Worm (Caenorhabditis elegans) whole organism, young adult: ENCODE data around the gene F54H5.5.

Experiments
- B0035.1 ChIP-seq: sonication (generic microtip); optimal IDR thresholded peaks from 2 replicates; lab custom pipeline; 2016; ENCODE audit warnings: missing genetic modification characterization, mild to moderate bottlenecking, missing compliant biosample characterization, missing genotype, missing genetic modification reagents
- C06A6.2 ChIP-seq: fragments of 200-800 bp; sonication (Bioruptor generic); conservative IDR thresholded peaks from 2 replicates; pipeline ENCODE4 v1.3.6; 2022; ENCODE audit warnings: missing genetic modification characterization, missing compliant biosample characterization
- F10E7.11 ChIP-seq: sonication (generic microtip); optimal IDR thresholded peaks from 2 replicates; lab custom pipeline; 2017; ENCODE audit warnings: mild to moderate bottlenecking, missing genetic modification characterization, moderate library complexity, missing compliant biosample characterization
- F33H1.4 ChIP-seq: fragments of 200-800 bp; sonication (Bioruptor generic); IDR thresholded peaks from 2 replicates; pipeline ENCODE4 v1.3.6; 2022; ENCODE audit warnings: missing genetic modification reagents, missing genetic modification characterization, missing compliant biosample characterization
- K12H6.12 ChIP-seq: fragments of 200-800 bp; sonication (Bioruptor generic); optimal IDR thresholded peaks from 2 replicates; lab custom pipeline; 2018; ENCODE audit warnings: mild to moderate bottlenecking, missing genetic modification characterization, missing compliant biosample characterization
- T26A5.8 ChIP-seq: sonication (generic microtip); optimal IDR thresholded peaks from 2 replicates; lab custom pipeline; 2016; ENCODE audit warnings: missing genetic modification characterization, missing compliant biosample characterization
- Y56A3A.18 ChIP-seq: fragments of 200-800 bp; sonication (Bioruptor generic); IDR thresholded peaks from 2 replicates; pipeline ENCODE4 v1.3.6; 2022; ENCODE audit warnings: missing genetic modification reagents, missing genetic modification characterization, missing compliant biosample characterization
- ZK185.1 ChIP-seq: sonication (generic microtip); optimal IDR thresholded peaks from 2 replicates; lab custom pipeline; 2016; ENCODE audit warnings: mild to moderate bottlenecking, missing genetic modification characterization, missing compliant biosample characterization; ENCODE audit not compliant: poor library complexity, severe bottlenecking
- akir-1 ChIP-seq: fragments of 200-800 bp; sonication (Bioruptor generic); optimal IDR thresholded peaks from 2 replicates; lab custom pipeline; 2018; ENCODE audit warnings: mild to moderate bottlenecking, missing genetic modification characterization, moderate library complexity, missing compliant biosample characterization
- athp-1 ChIP-seq: sonication (generic microtip); optimal IDR thresholded peaks from 2 replicates; lab custom pipeline; 2017; ENCODE audit warnings: mild to moderate bottlenecking, missing genetic modification characterization, missing compliant biosample characterization
- attf-5 ChIP-seq: fragments of 200-800 bp; sonication (Bioruptor generic); optimal IDR thresholded peaks from 2 replicates; lab custom pipeline; 2018; ENCODE audit warnings: mild to moderate bottlenecking, missing genetic modification characterization, missing compliant biosample characterization
- bed-2 ChIP-seq: fragments of 200-800 bp; sonication (Bioruptor generic); IDR thresholded peaks from 2 replicates; pipeline ENCODE4 v1.3.6; 2022; ENCODE audit warnings: missing genetic modification reagents, missing genetic modification characterization, missing compliant biosample characterization
- die-1 ChIP-seq: sonication (generic microtip); optimal IDR thresholded peaks from 2 replicates; lab custom pipeline; 2016; ENCODE audit warnings: missing genotype, mild to moderate bottlenecking, missing genetic modification characterization, missing compliant biosample characterization
- dpff-1 ChIP-seq: sonication (generic microtip); optimal IDR thresholded peaks from 2 replicates; lab custom pipeline; 2017; ENCODE audit warnings: mild to moderate bottlenecking, missing genetic modification characterization, missing compliant biosample characterization
- efl-1 ChIP-seq: fragments of 150-350 bp; optimal IDR thresholded peaks from 2 replicates; lab custom pipeline; 2014; ENCODE audit warnings: missing biosample characterization, missing genetic modification reagents, missing genetic modification characterization
- egl-44 ChIP-seq: fragments of 200-800 bp; sonication (Bioruptor generic); IDR thresholded peaks from 2 replicates; pipeline ENCODE4 v1.3.6; 2022; ENCODE audit warnings: missing genetic modification reagents, missing genetic modification characterization, missing compliant biosample characterization
- egrh-3 ChIP-seq: fragments of 200-800 bp; sonication (Bioruptor generic); IDR thresholded peaks from 2 replicates; pipeline ENCODE4 v1.3.6; 2022; ENCODE audit warnings: missing genetic modification reagents, missing genetic modification characterization, missing compliant biosample characterization
- ekl-4 ChIP-seq: fragments of 200-800 bp; sonication (Bioruptor generic); IDR thresholded peaks from 2 replicates; pipeline ENCODE4 v1.3.6; 2022; ENCODE audit warnings: missing genetic modification reagents, missing genetic modification characterization, missing compliant biosample characterization
- ets-4 ChIP-seq: fragments of 200-800 bp; sonication (Bioruptor generic); optimal IDR thresholded peaks from 2 replicates; lab custom pipeline; 2018; ENCODE audit warnings: mild to moderate bottlenecking, missing genetic modification characterization, missing compliant biosample characterization
- him-1 ChIP-seq: sonication (generic microtip); optimal IDR thresholded peaks from 2 replicates; lab custom pipeline; 2016; ENCODE audit warnings: missing genotype, missing genetic modification reagents, missing genetic modification characterization, missing compliant biosample characterization
- hrde-1 ChIP-seq: sonication (generic microtip); optimal IDR thresholded peaks from 2 replicates; lab custom pipeline; 2016; ENCODE audit warnings: missing genetic modification characterization, mild to moderate bottlenecking, missing compliant biosample characterization, moderate library complexity, missing genotype, missing genetic modification reagents, borderline replicate concordance
- hsf-1 ChIP-seq: fragments of 200-800 bp; sonication (Bioruptor generic); IDR thresholded peaks from 2 replicates; pipeline ENCODE4 v1.3.6; 2022; ENCODE audit warnings: missing genetic modification reagents, missing genetic modification characterization, missing compliant biosample characterization
- let-526 ChIP-seq: fragments of 200-800 bp; sonication (Bioruptor generic); IDR thresholded peaks from 2 replicates; pipeline ENCODE4 v1.3.6; 2022; ENCODE audit warnings: missing genetic modification reagents, missing genetic modification characterization, missing compliant biosample characterization
- let-607 ChIP-seq, 2 experiments: fragments of 200-800 bp in 1 of 2; sonication (Bioruptor generic) in 1 of 2; sonication (generic microtip) in 1 of 2; optimal IDR thresholded peaks; 2 replicates each; lab custom pipeline; 2016 to 2018; ENCODE audit warnings: mild to moderate bottlenecking in 2 of 2, missing compliant biosample characterization in 2 of 2, missing genetic modification characterization in 2 of 2, moderate library complexity in 2 of 2, missing genotype in 1 of 2
- lin-40 ChIP-seq: sonication (generic microtip); optimal IDR thresholded peaks from 2 replicates; lab custom pipeline; 2016; ENCODE audit warnings: missing genetic modification characterization, mild to moderate bottlenecking, missing compliant biosample characterization, missing genotype, missing genetic modification reagents
- madf-3 ChIP-seq: fragments of 200-800 bp; sonication (Bioruptor generic); IDR thresholded peaks from 2 replicates; pipeline ENCODE4 v1.3.6; 2022; ENCODE audit warnings: missing genetic modification reagents, missing genetic modification characterization, missing compliant biosample characterization
- nfya-1 ChIP-seq: sonication (generic microtip); optimal IDR thresholded peaks from 2 replicates; lab custom pipeline; 2017; ENCODE audit warnings: antibody characterized with exemption, missing compliant biosample characterization, missing genetic modification characterization, borderline replicate concordance; ENCODE audit not compliant: insufficient read depth
- pbrm-1 ChIP-seq: fragments of 200-800 bp; sonication (Bioruptor generic); IDR thresholded peaks from 2 replicates; pipeline ENCODE4 v1.3.6; 2022; ENCODE audit warnings: missing genetic modification reagents, missing genetic modification characterization, missing compliant biosample characterization
- pha-4 ChIP-seq: fragments of 150-350 bp; sonication (generic microtip); optimal IDR thresholded peaks from 2 replicates; lab custom pipeline; 2014; ENCODE audit warnings: missing biosample characterization, missing genetic modification reagents, missing genetic modification characterization
- repo-1 ChIP-seq: sonication (generic microtip); optimal IDR thresholded peaks from 2 replicates; lab custom pipeline; 2017; ENCODE audit warnings: mild to moderate bottlenecking, missing genetic modification characterization, missing compliant biosample characterization
- sea-2 ChIP-seq: fragments of 200-800 bp; sonication (Bioruptor generic); IDR thresholded peaks from 2 replicates; pipeline ENCODE4 v1.3.6; 2022; ENCODE audit warnings: missing genetic modification characterization, missing compliant biosample characterization
- tbp1 ChIP-seq: fragments of 200-800 bp; sonication (Bioruptor generic); optimal IDR thresholded peaks from 2 replicates; lab custom pipeline; 2018; ENCODE audit warnings: mild to moderate bottlenecking, missing genetic modification characterization, missing compliant biosample characterization
- tbx-9 ChIP-seq: sonication (generic microtip); optimal IDR thresholded peaks from 2 replicates; lab custom pipeline; 2016; ENCODE audit warnings: borderline replicate concordance, missing genetic modification characterization, inconsistent platforms, missing compliant biosample characterization
- tlf-1 ChIP-seq: fragments of 200-800 bp; sonication (Bioruptor generic); optimal IDR thresholded peaks from 2 replicates; lab custom pipeline; 2018; ENCODE audit warnings: mild to moderate bottlenecking, missing genetic modification characterization, missing compliant biosample characterization
- xnd-1 ChIP-seq: sonication (generic microtip); optimal IDR thresholded peaks from 2 replicates; lab custom pipeline; 2016; ENCODE audit warnings: missing genotype, missing genetic modification reagents, missing genetic modification characterization, missing compliant biosample characterization
- ztf-18 ChIP-seq: sonication (generic microtip); optimal IDR thresholded peaks from 2 replicates; lab custom pipeline; 2016; ENCODE audit warnings: missing genotype, mild to moderate bottlenecking, missing genetic modification characterization, missing compliant biosample characterization
- ztf-26 ChIP-seq: sonication (generic microtip); optimal IDR thresholded peaks from 2 replicates; lab custom pipeline; 2017; ENCODE audit warnings: missing genetic modification characterization, missing compliant biosample characterization
- ztf-28 ChIP-seq: fragments of 200-800 bp; sonication (Bioruptor generic); IDR thresholded peaks from 2 replicates; pipeline ENCODE4 v1.3.6; 2022; ENCODE audit warnings: missing genetic modification reagents, missing genetic modification characterization, missing compliant biosample characterization

The F54H5.5 gene

DNA sequence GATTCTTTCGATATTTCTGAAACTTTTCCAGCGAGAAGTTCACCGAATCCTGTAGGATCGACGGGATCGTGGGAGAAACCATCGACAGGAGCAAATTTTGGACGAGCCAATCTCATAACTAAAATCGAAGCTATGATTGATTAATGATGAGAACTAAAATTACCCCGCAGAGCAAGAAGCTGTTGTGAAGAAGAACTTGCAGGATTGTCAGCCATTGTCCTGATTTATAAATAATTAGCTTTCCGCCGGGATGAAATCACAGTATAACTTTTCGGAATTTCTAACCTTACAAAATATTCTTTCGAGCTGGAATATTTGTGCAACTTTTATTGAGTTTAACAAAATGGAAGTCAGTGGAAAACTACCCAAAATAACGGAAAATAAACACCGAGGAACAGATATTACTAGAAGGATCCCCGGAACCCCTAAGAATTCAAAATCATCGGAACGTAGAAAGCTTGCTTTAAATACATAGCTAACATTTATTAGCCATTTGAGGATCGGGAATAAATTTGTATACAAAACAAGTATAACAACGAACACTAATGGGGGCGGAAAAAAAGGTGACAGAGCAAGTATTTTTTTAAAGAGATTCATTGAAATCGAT is 39.7 kb downstream of the F54H5.5 start, which contains the start of gene C56C10.7 (continued):
- peak; percentile 63 for TF ChIP-seq tbp1 (GFP tag; lab: Kevin White, UChicago)
- TF ChIP-seq ztf-26 (tag; lab: Kevin White, UChicago) = peak; percentile 34
- peak; percentile 43 for TF ChIP-seq egl-44 (GFP tag; lab: Robert Waterston, UW)
- TF ChIP-seq tbx-9 (tag; lab: Kevin White, UChicago) = no peak
- TF ChIP-seq dpff-1 (tag; lab: Kevin White, UChicago) = peak; percentile 34
- TF ChIP-seq C06A6.2 (GFP tag; lab: Robert Waterston, UW) = no peak
- no peak for TF ChIP-seq lin-40 (tag; lab: Kevin White, UChicago)
- TF ChIP-seq ztf-28 (GFP tag; lab: Robert Waterston, UW) = no peak
- peak; percentile 24 for TF ChIP-seq ztf-18
- peak; percentile 93 for TF ChIP-seq ekl-4 (GFP tag; lab: Robert Waterston, UW)
- no peak for TF ChIP-seq akir-1 (GFP tag; lab: Kevin White, UChicago)
- TF ChIP-seq athp-1 (tag; lab: Kevin White, UChicago) = peak; percentile 76
- no peak for TF ChIP-seq efl-1 (GFP tag; lab: Kevin White, UChicago)
- no peak for TF ChIP-seq T26A5.8
- TF ChIP-seq tlf-1 (GFP tag; lab: Kevin White, UChicago) = peak; percentile 87
- TF ChIP-seq F10E7.11 (tag; lab: Kevin White, UChicago) = peak; percentile 53
- TF ChIP-seq let-526 (GFP tag; lab: Robert Waterston, UW) = no peak
- TF ChIP-seq hsf-1 = peak; percentile 88
- peak; percentile 29 for TF ChIP-seq B0035.1 (tag; lab: Kevin White, UChicago)
- TF ChIP-seq him-1 (tag; lab: Kevin White, UChicago) = peak; percentile 19
- TF ChIP-seq xnd-1 (tag; lab: Kevin White, UChicago) = peak; percentile 38
- peak; percentile 30; the same call in 1 of the 2 replicates for TF ChIP-seq F33H1.4 (GFP tag; lab: Robert Waterston, UW)
- TF ChIP-seq die-1 = peak; percentile 38
- TF ChIP-seq sea-2 (GFP tag; lab: Robert Waterston, UW) = no peak
- TF ChIP-seq pha-4 (tag; lab: Kevin White, UChicago) = no peak
- no peak for TF ChIP-seq nfya-1 (tag; lab: Kevin White, UChicago)
- TF ChIP-seq pbrm-1 = peak; percentile 72; the same call in 1 of the 2 replicates
- TF ChIP-seq ets-4 = no peak
- TF ChIP-seq hrde-1 (tag; lab: Kevin White, UChicago) = peak; percentile 62
- TF ChIP-seq bed-2 (GFP tag; lab: Robert Waterston, UW) = no peak
- no peak for TF ChIP-seq egrh-3 (GFP tag; lab: Robert Waterston, UW)
- TF ChIP-seq madf-3 (GFP tag; lab: Robert Waterston, UW) = peak; percentile 94
- no peak for TF ChIP-seq K12H6.12 (tag; lab: Kevin White, UChicago)
- TF ChIP-seq attf-5 (GFP tag; lab: Kevin White, UChicago) = no peak
- TF ChIP-seq Y56A3A.18 (GFP tag; lab: Robert Waterston, UW) = peak; percentile 77
- TF ChIP-seq let-607 (tag; optimal IDR thresholded peaks at IDR 0.05; lab: Kevin White, UChicago) = peak in 1 of 2 experiments; percentile 35
- TF ChIP-seq ZK185.1 (tag; lab: Kevin White, UChicago) = no peak
- peak; percentile 84 for TF ChIP-seq repo-1 (tag; lab: Kevin White, UChicago)
